Fruit fly (Drosophila melanogaster): ENCODE measurements around the gene NKCC.

Gene NKCC

dm6 chr3R:5502646-5503045, at the start of gene NKCC:
NKCC (minus strand) TSS chr3R:5502702.
- TF ChIP-seq h (optimal IDR thresholded peaks at IDR 0.05): no peak

DNA sequence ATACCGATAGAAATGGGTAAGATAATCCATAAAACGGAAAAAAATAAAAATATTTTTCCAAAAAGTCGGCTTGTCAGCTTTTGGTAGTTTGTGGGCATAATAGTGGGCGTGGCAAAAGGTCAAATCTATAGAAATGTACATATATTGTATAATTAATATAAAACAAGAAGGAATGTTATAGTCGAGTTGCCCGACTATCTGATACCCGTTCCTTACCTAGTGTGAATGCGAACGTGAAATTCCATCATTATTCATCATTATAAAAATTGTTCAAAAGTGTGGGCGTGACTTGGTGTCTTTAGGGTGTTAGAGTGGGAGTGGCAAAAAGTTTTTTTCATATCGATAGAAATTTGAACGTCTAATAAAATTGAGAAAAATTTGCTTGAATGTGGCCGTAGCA, 49.1 kb upstream of the NKCC start:
- TF ChIP-seq Myc (optimal IDR thresholded peaks at IDR 0.05) (no peak), psq (optimal IDR thresholded peaks at IDR 0.05) (no peak), ttk (optimal IDR thresholded peaks at IDR 0.05) (no peak), h (optimal IDR thresholded peaks at IDR 0.05) (no peak), Sin3A (optimal IDR thresholded peaks at IDR 0.05) (no peak), insv (optimal IDR thresholded peaks at IDR 0.05) (no peak)

DNA sequence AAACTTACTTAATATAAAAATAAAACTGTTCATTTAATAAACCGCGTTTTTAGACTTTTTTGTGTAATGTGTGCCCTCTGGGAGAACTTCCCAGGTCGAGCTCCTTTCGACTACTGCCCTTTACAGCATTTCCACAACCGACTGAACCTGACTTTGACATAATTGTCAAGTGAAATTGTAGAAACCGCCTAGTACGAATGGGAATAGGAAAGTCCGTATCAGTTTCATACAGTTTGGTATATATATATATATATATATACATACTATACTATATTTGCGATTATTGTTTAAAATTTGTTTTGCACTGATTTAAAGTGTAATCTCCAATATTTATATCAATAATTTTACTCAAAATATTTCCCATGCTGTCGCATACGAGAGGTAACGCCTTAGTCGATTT, 48.6 kb upstream of the NKCC start, which contains the start of gene mia:
Gene mia, minus strand, starts transcription at position 101 of the 400 bp plus-strand sequence.
- TF ChIP-seq h (optimal IDR thresholded peaks at IDR 0.05): no peak
- no peak for TF ChIP-seq psq (optimal IDR thresholded peaks at IDR 0.05)
- no peak for TF ChIP-seq Myc (optimal IDR thresholded peaks at IDR 0.05)
- TF ChIP-seq insv (optimal IDR thresholded peaks at IDR 0.05): no peak
- TF ChIP-seq ttk (optimal IDR thresholded peaks at IDR 0.05): no peak
- no peak for TF ChIP-seq Sin3A (optimal IDR thresholded peaks at IDR 0.05)

DNA sequence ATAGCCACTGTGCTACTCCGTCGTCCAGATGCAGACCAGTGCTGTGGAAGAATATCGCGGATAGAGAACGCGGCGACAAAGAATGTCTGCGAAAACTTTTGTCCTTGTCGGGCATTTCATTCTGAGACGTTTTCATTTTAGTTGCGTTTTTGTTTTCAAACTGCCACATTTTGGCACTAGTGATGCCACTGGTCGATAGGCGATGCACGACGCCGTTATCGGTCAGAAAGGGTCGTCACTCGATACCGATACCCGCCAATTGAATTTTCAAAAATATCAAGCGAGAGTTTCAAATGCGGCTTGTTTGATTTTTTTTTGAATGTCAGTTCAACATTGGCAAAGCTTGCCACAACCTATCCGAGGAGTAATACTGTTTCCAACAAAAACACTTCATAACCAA, 48.0 kb upstream of the NKCC start:
- TF ChIP-seq ttk (optimal IDR thresholded peaks at IDR 0.05): no peak
- no peak for TF ChIP-seq insv (optimal IDR thresholded peaks at IDR 0.05)
- no peak for TF ChIP-seq h (optimal IDR thresholded peaks at IDR 0.05)
- TF ChIP-seq psq (optimal IDR thresholded peaks at IDR 0.05): no peak
- TF ChIP-seq Myc (optimal IDR thresholded peaks at IDR 0.05): no peak
- no peak for TF ChIP-seq Sin3A (optimal IDR thresholded peaks at IDR 0.05)

DNA sequence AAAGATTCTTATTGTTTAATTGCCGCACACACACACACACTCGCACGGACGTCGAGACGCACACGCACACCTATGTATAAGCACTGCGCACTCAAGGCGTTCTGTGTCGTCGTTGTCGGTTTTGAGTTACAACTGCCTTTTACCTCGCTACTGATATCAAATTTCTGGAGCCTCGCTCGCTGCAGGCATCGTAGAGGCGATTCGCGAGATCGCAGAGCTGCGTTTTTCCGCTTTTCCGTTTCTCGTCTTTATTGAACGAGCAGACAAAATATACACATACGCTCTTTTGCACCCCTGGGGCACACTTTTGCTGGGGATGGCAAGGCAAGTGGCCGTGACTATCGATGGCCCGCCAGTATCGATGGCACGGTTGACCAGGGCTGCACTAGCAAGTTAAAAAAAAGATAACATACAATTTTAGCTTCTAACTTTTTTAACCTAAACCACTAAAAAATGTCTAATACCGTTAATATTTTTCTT, 45.0 kb upstream of the NKCC start, which contains the start of gene CG2519:
Gene CG2519, minus strand, starts transcription at position 312 of the 480 bp plus-strand sequence.
- TF ChIP-seq insv (optimal IDR thresholded peaks at IDR 0.05) (no peak), psq (optimal IDR thresholded peaks at IDR 0.05) (no peak), Myc (optimal IDR thresholded peaks at IDR 0.05) (no peak), Sin3A (optimal IDR thresholded peaks at IDR 0.05) (no peak), ttk (optimal IDR thresholded peaks at IDR 0.05) (no peak), h (optimal IDR thresholded peaks at IDR 0.05) (no peak)

dm6 chr3R:5527563-5527962, 25.1 kb upstream of the NKCC start:
- no peak for TF ChIP-seq psq (optimal IDR thresholded peaks at IDR 0.05)
- TF ChIP-seq h (optimal IDR thresholded peaks at IDR 0.05): no peak
- no peak for TF ChIP-seq ttk (optimal IDR thresholded peaks at IDR 0.05)
- TF ChIP-seq Myc (optimal IDR thresholded peaks at IDR 0.05): no peak
- TF ChIP-seq insv (optimal IDR thresholded peaks at IDR 0.05): no peak
- no peak for TF ChIP-seq Sin3A (optimal IDR thresholded peaks at IDR 0.05)

DNA sequence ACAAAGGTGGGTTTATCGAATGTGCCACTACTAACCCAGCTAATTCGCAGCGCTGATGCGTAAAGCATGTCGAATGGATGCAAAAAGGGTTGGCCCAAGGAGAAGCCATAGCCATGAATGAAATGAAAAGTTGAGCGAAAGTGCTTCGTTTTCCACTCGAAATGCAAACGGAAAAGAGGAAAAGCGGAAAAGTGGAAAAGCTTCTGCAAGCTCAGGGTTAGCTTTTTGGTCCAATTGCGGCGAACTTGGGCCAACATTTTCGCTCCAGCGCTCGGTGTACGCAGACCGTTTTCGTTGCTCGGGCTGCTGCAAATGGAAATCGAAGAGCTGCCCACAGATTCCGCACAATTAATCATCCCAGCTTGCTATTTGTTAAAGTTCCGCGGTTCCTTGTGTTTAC, 22.3 kb upstream of the NKCC start:
- TF ChIP-seq psq (optimal IDR thresholded peaks at IDR 0.05) (no peak), insv (optimal IDR thresholded peaks at IDR 0.05) (no peak), h (optimal IDR thresholded peaks at IDR 0.05) (no peak), ttk (optimal IDR thresholded peaks at IDR 0.05) (no peak), Myc (optimal IDR thresholded peaks at IDR 0.05) (no peak), Sin3A (optimal IDR thresholded peaks at IDR 0.05) (no peak)

- TF ChIP-seq psq (optimal IDR thresholded peaks at IDR 0.05): no peak
These were observed 20.7 kb upstream of the NKCC start, which contains the start of the genes CG43845 and Nmdar1 for dm6 chr3R:5523070-5523637. CG43845 (minus strand) TSS chr3R:5523120. Nmdar1 (minus strand) TSS chr3R:5523328.

- TF ChIP-seq Sin3A (optimal IDR thresholded peaks at IDR 0.05) (no peak), insv (optimal IDR thresholded peaks at IDR 0.05) (no peak), h (optimal IDR thresholded peaks at IDR 0.05) (no peak), psq (optimal IDR thresholded peaks at IDR 0.05) (no peak), Myc (optimal IDR thresholded peaks at IDR 0.05) (no peak), ttk (optimal IDR thresholded peaks at IDR 0.05) (no peak)
These were observed 18.1 kb upstream of the NKCC start for dm6 chr3R:5520566-5520965.

DNA sequence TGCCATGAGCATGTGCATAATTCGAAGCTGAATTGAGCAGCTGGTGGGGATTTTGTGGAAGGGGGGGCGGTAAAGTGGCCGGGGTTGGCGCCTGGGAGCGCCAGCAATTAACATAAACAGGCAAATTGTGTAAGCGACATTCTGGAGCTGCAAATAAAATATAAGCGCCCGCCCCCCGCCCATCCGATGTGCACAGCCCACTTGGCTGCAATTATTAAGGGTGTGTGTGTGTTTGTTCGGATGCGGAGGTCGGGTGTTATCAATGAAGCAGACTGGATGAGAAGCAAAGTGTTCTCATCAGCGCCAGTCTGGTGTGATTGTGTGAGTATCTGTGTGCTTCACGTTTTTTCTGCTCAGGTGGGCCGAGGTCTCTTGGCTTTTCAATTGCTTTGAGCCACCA, 17.3 kb upstream of the NKCC start:
- no peak for TF ChIP-seq psq (optimal IDR thresholded peaks at IDR 0.05)
- no peak for TF ChIP-seq Myc (optimal IDR thresholded peaks at IDR 0.05)
- TF ChIP-seq h (optimal IDR thresholded peaks at IDR 0.05): no peak
- TF ChIP-seq ttk (optimal IDR thresholded peaks at IDR 0.05): no peak
- no peak for TF ChIP-seq insv (optimal IDR thresholded peaks at IDR 0.05)

- TF ChIP-seq insv (optimal IDR thresholded peaks at IDR 0.05): no peak
- no peak for TF ChIP-seq ttk (optimal IDR thresholded peaks at IDR 0.05)
- TF ChIP-seq Sin3A (optimal IDR thresholded peaks at IDR 0.05): no peak
- no peak for TF ChIP-seq h (optimal IDR thresholded peaks at IDR 0.05)
- TF ChIP-seq psq (optimal IDR thresholded peaks at IDR 0.05): no peak
- TF ChIP-seq Myc (optimal IDR thresholded peaks at IDR 0.05): no peak
These were observed 16.1 kb upstream of the NKCC start for dm6 chr3R:5518627-5519026.

DNA sequence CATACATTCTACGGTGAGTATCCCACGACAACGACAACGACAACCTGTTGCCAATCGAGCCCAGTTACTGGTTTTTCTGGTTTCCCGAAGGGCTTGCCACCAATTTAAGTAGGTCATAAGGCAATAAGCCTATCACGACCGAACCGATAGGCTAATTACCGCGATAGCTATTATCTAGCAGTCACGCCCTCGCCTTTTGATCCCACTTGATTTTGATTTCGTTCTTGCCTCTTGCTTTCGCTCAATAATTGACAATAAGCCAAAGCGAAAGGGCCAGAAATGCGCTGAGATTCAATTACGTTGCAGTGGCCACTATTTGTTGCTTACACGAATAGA, 15.3 kb upstream of the NKCC start:
- no peak for TF ChIP-seq ttk (optimal IDR thresholded peaks at IDR 0.05)
- no peak for TF ChIP-seq insv (optimal IDR thresholded peaks at IDR 0.05)
- no peak for TF ChIP-seq Sin3A (optimal IDR thresholded peaks at IDR 0.05)
- no peak for TF ChIP-seq psq (optimal IDR thresholded peaks at IDR 0.05)
- no peak for TF ChIP-seq h (optimal IDR thresholded peaks at IDR 0.05)

- TF ChIP-seq psq (optimal IDR thresholded peaks at IDR 0.05) (no peak), Myc (optimal IDR thresholded peaks at IDR 0.05) (no peak), ttk (optimal IDR thresholded peaks at IDR 0.05) (no peak), insv (optimal IDR thresholded peaks at IDR 0.05) (no peak), h (optimal IDR thresholded peaks at IDR 0.05) (no peak), Sin3A (optimal IDR thresholded peaks at IDR 0.05) (no peak)
These were observed 14.7 kb upstream of the NKCC start, which contains the start of gene Itpr for dm6 chr3R:5517002-5517875. Itpr (plus strand) TSS chr3R:5517117.

All from Kc167 (cell line).